Worm (Caenorhabditis elegans): Measurements from ENCODE around the gene T13C5.10.

T13C5.10 gene

ce11 chrX:6219892-6220291 lies 31.9 kb downstream of the T13C5.10 start (continued):
- TF ChIP-seq lin-38 (GFP tag; IDR thresholded peaks at IDR 0.05) (no peak; the same call in 1 of the 2 replicates), gei-8 (GFP tag; optimal IDR thresholded peaks at IDR 0.05) (peak; percentile 43), lin-1 (GFP tag; IDR thresholded peaks at IDR 0.05) (peak; percentile 34; the same call in 1 of the 2 replicates), lsy-2 (tag; optimal IDR thresholded peaks at IDR 0.05) (peak in 1 of 2 experiments; percentile 37), daf-8 (GFP tag; IDR thresholded peaks at IDR 0.05) (no peak), nhr-102 (tag; optimal IDR thresholded peaks at IDR 0.05) (no peak), snpc-4 (tag; optimal IDR thresholded peaks at IDR 0.05) (no peak), Y105C5A.15 (GFP tag; IDR thresholded peaks at IDR 0.05) (peak; percentile 57; the same call in 1 of the 2 replicates), daf-16 (GFP tag; optimal IDR thresholded peaks at IDR 0.05) (peak; percentile 31 to 64), daf-16 (tag; optimal IDR thresholded peaks at IDR 0.05) (no peak), T26A8.4 (GFP tag; IDR thresholded peaks at IDR 0.05) (peak; percentile 75), zag-1 (tag; optimal IDR thresholded peaks at IDR 0.05) (no peak), nhr-25 (tag; optimal IDR thresholded peaks at IDR 0.05; ENCODE audit: borderline replicate concordance, insufficient read depth) (peak; percentile 24), snpc-1.2 (GFP tag; IDR thresholded peaks at IDR 0.05) (peak; percentile 79), unc-62 (GFP tag; optimal IDR thresholded peaks at IDR 0.05 in 1 of 2) (no peak), unc-62 (tag; optimal IDR thresholded peaks at IDR 0.05) (no peak), Y75B8A.6 (GFP tag; IDR thresholded peaks at IDR 0.05) (no peak), ceh-28 (tag; optimal IDR thresholded peaks at IDR 0.05) (no peak), zip-11 (GFP tag; IDR thresholded peaks at IDR 0.05) (no peak), dmd-8 (GFP tag; IDR thresholded peaks at IDR 0.05) (0 out of 2 replicates have a peak, but pooled peaks have one; percentile 63), T20F7.1 (GFP tag; optimal IDR thresholded peaks at IDR 0.05) (peak; percentile 38), spr-3 (GFP tag; optimal IDR thresholded peaks at IDR 0.05) (peak; percentile 47), madf-9 (GFP tag; conservative IDR thresholded peaks at IDR 0.05) (peak; percentile 56), egl-27 (tag; optimal IDR thresholded peaks at IDR 0.05) (no peak), daf-12 (tag; optimal IDR thresholded peaks at IDR 0.05) (no peak), ama-1 (optimal IDR thresholded peaks at IDR 0.05) (no peak), nhr-42 (GFP tag; IDR thresholded peaks at IDR 0.05) (peak; percentile 56; the same call in 1 of the 2 replicates), ceh-82 (tag; optimal IDR thresholded peaks at IDR 0.05) (no peak), spr-1 (tag; optimal IDR thresholded peaks at IDR 0.05) (peak; percentile 26), nhr-48 (tag; optimal IDR thresholded peaks at IDR 0.05) (peak; percentile 64), pha-4 (GFP tag; IDR thresholded peaks at IDR 0.05) (no peak; the same call in 1 of the 2 replicates), pha-4 (tag; optimal IDR thresholded peaks at IDR 0.05) (no peak), tra-1 (GFP tag; IDR thresholded peaks at IDR 0.05) (no peak; the same call in 1 of the 2 replicates), rbr-2 (tag; optimal IDR thresholded peaks at IDR 0.05) (peak; percentile 61), mdt-29 (GFP tag; IDR thresholded peaks at IDR 0.05) (peak; percentile 63; the same call in 1 of the 2 replicates), dmd-6 (GFP tag; IDR thresholded peaks at IDR 0.05) (peak; percentile 34; the same call in 1 of the 2 replicates), nhr-77 (tag; optimal IDR thresholded peaks at IDR 0.05) (peak; percentile 25), jun-1 (tag; optimal IDR thresholded peaks at IDR 0.05) (no peak), nhr-76 (tag; optimal IDR thresholded peaks at IDR 0.05) (no peak), set-16 (GFP tag; IDR thresholded peaks at IDR 0.05) (no peak), nhr-41 (GFP tag; IDR thresholded peaks at IDR 0.05) (peak; percentile 74; the same call in 1 of the 2 replicates), zip-2 (tag; optimal IDR thresholded peaks at IDR 0.05) (no peak), ceh-44 (GFP tag; IDR thresholded peaks at IDR 0.05) (peak; percentile 76; the same call in 1 of the 2 replicates), lir-3 (tag; optimal IDR thresholded peaks at IDR 0.05) (peak; percentile 68), R02D3.7 (tag; optimal IDR thresholded peaks at IDR 0.05) (no peak), arid-1 (GFP tag; conservative IDR thresholded peaks at IDR 0.05) (no peak; the same call in 1 of the 2 replicates), lin-39 (tag; optimal IDR thresholded peaks at IDR 0.05) (no peak), aha-1 (tag) (no peak), duxl-1 (tag; optimal IDR thresholded peaks at IDR 0.05; ENCODE audit: poor library complexity) (peak; percentile 68), D1046.2 (GFP tag; IDR thresholded peaks at IDR 0.05) (peak; percentile 83; the same call in 1 of the 2 replicates), lin-13 (GFP tag; optimal IDR thresholded peaks at IDR 0.05) (no peak), dpl-1 (GFP tag; optimal IDR thresholded peaks at IDR 0.05) (no peak)
